Worm (Caenorhabditis elegans): ENCODE data around the gene eppl-1.

Gene eppl-1

ce11 chrIV:8476880-8477279 lies 25.3 kb upstream of the eppl-1 start, which contains the start of gene spp-10:
TSS of gene spp-10 (plus strand) at chrIV:8477180.
- TF ChIP-seq somi-1 (GFP tag; optimal IDR thresholded peaks at IDR 0.05) (no peak), nhr-27 (tag; optimal IDR thresholded peaks at IDR 0.05) (no peak), madf-3 (GFP tag; IDR thresholded peaks at IDR 0.05) (no peak), die-1 (tag; optimal IDR thresholded peaks at IDR 0.05) (no peak), him-1 (tag; optimal IDR thresholded peaks at IDR 0.05) (no peak), lsy-27 (tag; optimal IDR thresholded peaks at IDR 0.05; ENCODE audit: borderline replicate concordance, insufficient read depth) (no peak), bed-2 (GFP tag; IDR thresholded peaks at IDR 0.05) (no peak), dox-1 (GFP tag; IDR thresholded peaks at IDR 0.05) (no peak), hsf-1 (GFP tag; IDR thresholded peaks at IDR 0.05) (no peak), xnd-1 (tag; optimal IDR thresholded peaks at IDR 0.05) (no peak), chd-7 (tag; optimal IDR thresholded peaks at IDR 0.05) (no peak), F10E7.11 (tag; optimal IDR thresholded peaks at IDR 0.05) (no peak), sdz-38 (tag; optimal IDR thresholded peaks at IDR 0.05) (no peak), Y67H2A.10 (GFP tag; conservative IDR thresholded peaks at IDR 0.05) (no peak), Y56A3A.18 (GFP tag; IDR thresholded peaks at IDR 0.05) (no peak)

ce11 chrIV:8476166-8476565 lies 24.6 kb upstream of the eppl-1 start:
- TF ChIP-seq nhr-179 (tag; optimal IDR thresholded peaks at IDR 0.05) = no peak
- no peak for TF ChIP-seq attf-5 (GFP tag; optimal IDR thresholded peaks at IDR 0.05)
- TF ChIP-seq F55B11.4 (tag; optimal IDR thresholded peaks at IDR 0.05; ENCODE audit: borderline replicate concordance, insufficient read depth) = no peak
- no peak for TF ChIP-seq Y79H2A.3 (GFP tag; conservative IDR thresholded peaks at IDR 0.05)
- no peak for TF ChIP-seq zfh-2 (GFP tag; conservative IDR thresholded peaks at IDR 0.05)
- TF ChIP-seq cebp-2 (GFP tag; IDR thresholded peaks at IDR 0.05) = no peak
- no peak for TF ChIP-seq unc-62 (GFP tag; optimal IDR thresholded peaks at IDR 0.05)
- no peak for TF ChIP-seq Y53G8AR.9 (GFP tag; conservative IDR thresholded peaks at IDR 0.05)
- no peak for TF ChIP-seq xnd-1 (tag; optimal IDR thresholded peaks at IDR 0.05)
- no peak for TF ChIP-seq die-1 (tag; optimal IDR thresholded peaks at IDR 0.05)
- no peak for TF ChIP-seq B0261.1 (tag; optimal IDR thresholded peaks at IDR 0.05)
- TF ChIP-seq rcor-1 (GFP tag; IDR thresholded peaks at IDR 0.05) = no peak

- no peak for TF ChIP-seq ets-4 (GFP tag; optimal IDR thresholded peaks at IDR 0.05)
- no peak for TF ChIP-seq Y56A3A.18 (GFP tag; IDR thresholded peaks at IDR 0.05)
- TF ChIP-seq nhr-80 (tag; optimal IDR thresholded peaks at IDR 0.05) = peak; percentile 86
Observed at ce11 chrIV:8475030-8475679, 23.6 kb upstream of the eppl-1 start.

ce11 chrIV:8473756-8474155 lies 22.2 kb upstream of the eppl-1 start, which contains the start of gene C28C12.11:
TSS of gene C28C12.11 (plus strand) at chrIV:8474056.
- TF ChIP-seq pbrm-1 (GFP tag; IDR thresholded peaks at IDR 0.05) = no peak
- no peak for TF ChIP-seq ZK185.1 (tag; optimal IDR thresholded peaks at IDR 0.05; ENCODE audit: poor library complexity, severe bottlenecking)
- TF ChIP-seq nfya-1 (tag; optimal IDR thresholded peaks at IDR 0.05; ENCODE audit: borderline replicate concordance, insufficient read depth) = no peak
- TF ChIP-seq ztf-3 (GFP tag; optimal IDR thresholded peaks at IDR 0.05) = no peak
- no peak for TF ChIP-seq B0035.1 (tag; optimal IDR thresholded peaks at IDR 0.05)
- no peak for TF ChIP-seq attf-3 (GFP tag; conservative IDR thresholded peaks at IDR 0.05)
- no peak for TF ChIP-seq ztf-6 (GFP tag; IDR thresholded peaks at IDR 0.05)
- no peak for TF ChIP-seq C17E4.6 (GFP tag; IDR thresholded peaks at IDR 0.05)
- no peak for TF ChIP-seq ccch-3 (GFP tag; optimal IDR thresholded peaks at IDR 0.05)
- no peak for TF ChIP-seq B0261.1 (tag; optimal IDR thresholded peaks at IDR 0.05)
- TF ChIP-seq gei-17 (GFP tag; optimal IDR thresholded peaks at IDR 0.05) = no peak
- no peak for TF ChIP-seq ztf-28 (GFP tag; IDR thresholded peaks at IDR 0.05)
- TF ChIP-seq repo-1 (tag; optimal IDR thresholded peaks at IDR 0.05) = no peak

Data from whole organism, young adult.